Worm (Caenorhabditis elegans) whole organism, L4/young adult: ENCODE results near the gene znf-622.

ENCODE experiments used
- W03F9.2 ChIP-seq: fragments of 150-350 bp; optimal IDR thresholded peaks from 2 replicates; lab custom pipeline; 2014; ENCODE audit warnings: missing biosample characterization, missing genetic modification characterization
- dao-5 ChIP-seq: sonication (generic microtip); optimal IDR thresholded peaks from 2 replicates; lab custom pipeline; 2016; ENCODE audit warnings: missing genotype, missing genetic modification characterization, moderate library complexity, missing compliant biosample characterization
- him-1 ChIP-seq: sonication (generic microtip); optimal IDR thresholded peaks from 2 replicates; lab custom pipeline; 2016; ENCODE audit warnings: missing genotype, missing genetic modification reagents, missing genetic modification characterization, missing compliant biosample characterization

DNA sequence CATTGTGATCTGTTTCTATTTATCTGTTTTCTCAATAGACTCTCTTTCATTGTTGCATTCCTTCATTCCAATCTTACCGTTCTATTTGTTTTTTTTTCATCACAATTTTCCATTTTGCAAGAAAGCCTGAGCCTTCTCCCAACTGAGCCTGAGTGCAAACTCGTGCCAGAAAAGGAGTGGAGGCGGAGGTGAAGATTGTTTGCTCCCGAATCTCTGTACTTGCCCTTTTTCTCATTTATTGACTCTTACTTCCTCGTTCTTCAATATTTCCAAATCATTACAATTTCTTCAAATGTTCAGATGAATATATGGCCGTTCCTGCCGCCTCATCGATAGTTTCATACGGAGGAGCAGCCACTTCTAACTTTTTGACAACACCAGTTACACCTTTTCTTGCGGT, 25.4 kb downstream of the znf-622 start, which contains the start of gene let-756:
- TF ChIP-seq dao-5 (tag; lab: Kevin White, UChicago) (no peak), W03F9.2 (tag; lab: Kevin White, UChicago) (no peak), him-1 (no peak)
